Worm (Caenorhabditis elegans) whole organism, late embryonic: ENCODE data around the gene Y57A10B.6.

Experiments used
- C08G9.2 ChIP-seq: sonication (generic microtip); optimal IDR thresholded peaks from 2 replicates; lab custom pipeline; 2016; ENCODE audit warnings: mild to moderate bottlenecking, missing genetic modification characterization, moderate library complexity, missing compliant biosample characterization
- F13H6.1 ChIP-seq: sonication (generic microtip); optimal IDR thresholded peaks from 2 replicates; lab custom pipeline; 2016; ENCODE audit warnings: missing genetic modification characterization, missing compliant biosample characterization
- ahr-1 ChIP-seq: sonication (generic microtip); optimal IDR thresholded peaks from 2 replicates; lab custom pipeline; 2016; ENCODE audit warnings: missing genetic modification characterization, missing compliant biosample characterization
- ama-1 ChIP-seq: fragments of 150-350 bp; optimal IDR thresholded peaks from 2 replicates; lab custom pipeline; 2014
- nfya-1 ChIP-seq: sonication (generic microtip); optimal IDR thresholded peaks from 2 replicates; lab custom pipeline; 2017; ENCODE audit warnings: missing genetic modification characterization, mild to moderate bottlenecking, missing compliant biosample characterization, antibody characterized with exemption, moderate library complexity
- nhr-232 ChIP-seq: sonication (generic microtip); optimal IDR thresholded peaks from 2 replicates; lab custom pipeline; 2016; ENCODE audit warnings: missing genetic modification characterization, missing compliant biosample characterization
- pqm-1 ChIP-seq: sonication (generic microtip); optimal IDR thresholded peaks from 2 replicates; lab custom pipeline; 2016; ENCODE audit warnings: missing genetic modification characterization, missing compliant biosample characterization
- ref-2 ChIP-seq: sonication (generic microtip); optimal IDR thresholded peaks from 2 replicates; lab custom pipeline; 2016; ENCODE audit warnings: missing genetic modification characterization, missing compliant biosample characterization
- sox-4 ChIP-seq: sonication (generic microtip); optimal IDR thresholded peaks from 2 replicates; lab custom pipeline; 2017; ENCODE audit warnings: mild to moderate bottlenecking, missing genetic modification characterization, inconsistent platforms, missing compliant biosample characterization

DNA sequence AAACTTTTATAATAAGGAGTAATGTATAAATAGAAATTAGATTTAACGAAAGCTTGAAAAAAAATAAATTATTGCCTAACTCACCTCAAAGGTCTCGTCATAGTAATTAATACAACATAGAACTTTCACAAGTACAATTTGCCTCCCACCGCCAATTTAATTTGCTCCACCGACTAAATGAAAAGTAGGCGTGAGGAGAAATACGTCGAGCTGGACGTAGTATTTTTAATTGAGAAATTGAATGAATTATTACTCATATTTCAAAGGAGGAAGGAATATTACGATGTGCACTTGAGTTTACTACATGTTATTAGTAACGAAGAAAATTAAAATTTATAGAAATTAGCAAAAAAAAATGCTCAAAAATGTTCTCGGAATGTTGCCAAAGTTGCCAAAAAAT is 48.6 kb downstream of the Y57A10B.6 start, which contains the start of gene Y57A10C.9:
- TF ChIP-seq ahr-1 (tag; lab: Kevin White, UChicago) = no peak
- TF ChIP-seq C08G9.2 (tag; lab: Kevin White, UChicago) = no peak
- no peak for TF ChIP-seq sox-4 (tag; lab: Kevin White, UChicago)
- TF ChIP-seq nfya-1 (tag; lab: Kevin White, UChicago) = no peak
- no peak for TF ChIP-seq pqm-1 (tag; lab: Kevin White, UChicago)
- no peak for TF ChIP-seq F13H6.1
- no peak for TF ChIP-seq nhr-232 (tag; lab: Kevin White, UChicago)
- TF ChIP-seq ama-1 (lab: Kevin White, UChicago) = no peak
- TF ChIP-seq ref-2 = no peak
